Worm (Caenorhabditis elegans): ENCODE measurements around the gene M03C11.3.

The M03C11.3 gene

ce11 chrIII:10386476-10386875 lies 18.4 kb upstream of the M03C11.3 start, which contains the start of gene C38H2.3:
C38H2.3 (minus strand) TSS chrIII:10386576.
- no peak for TF ChIP-seq fos-1 (tag; optimal IDR thresholded peaks at IDR 0.05)
- TF ChIP-seq ceh-9 (tag; optimal IDR thresholded peaks at IDR 0.05), result no peak
- no peak for TF ChIP-seq R02D3.7 (tag; optimal IDR thresholded peaks at IDR 0.05)
- no peak for TF ChIP-seq ceh-82 (tag; optimal IDR thresholded peaks at IDR 0.05)
- no peak for TF ChIP-seq aly-2 (tag; optimal IDR thresholded peaks at IDR 0.05)
- no peak for TF ChIP-seq eor-1 (tag; optimal IDR thresholded peaks at IDR 0.05)
- peak; percentile 25 for TF ChIP-seq elt-1 (tag; optimal IDR thresholded peaks at IDR 0.05)
- no peak for TF ChIP-seq unc-62 (GFP tag; optimal IDR thresholded peaks at IDR 0.05)

- TF ChIP-seq egl-27 (tag; optimal IDR thresholded peaks at IDR 0.05), result no peak
- no peak for TF ChIP-seq tbx-2 (tag; optimal IDR thresholded peaks at IDR 0.05)
- TF ChIP-seq nhr-237 (tag; optimal IDR thresholded peaks at IDR 0.05), result no peak
- no peak for TF ChIP-seq nhr-12 (tag; optimal IDR thresholded peaks at IDR 0.05)
- no peak for TF ChIP-seq fkh-10 (GFP tag; optimal IDR thresholded peaks at IDR 0.05)
- no peak for TF ChIP-seq fos-1 (tag; optimal IDR thresholded peaks at IDR 0.05)
- no peak for TF ChIP-seq pha-4 (tag; optimal IDR thresholded peaks at IDR 0.05)
- TF ChIP-seq nhr-11 (tag; optimal IDR thresholded peaks at IDR 0.05), result no peak
- TF ChIP-seq sea-2 (GFP tag; optimal IDR thresholded peaks at IDR 0.05), result no peak
- TF ChIP-seq skn-1 (tag; optimal IDR thresholded peaks at IDR 0.05), result no peak
- no peak for TF ChIP-seq zag-1 (tag; optimal IDR thresholded peaks at IDR 0.05)
- TF ChIP-seq ceh-16 (tag; optimal IDR thresholded peaks at IDR 0.05), result no peak
- TF ChIP-seq nhr-76 (tag; optimal IDR thresholded peaks at IDR 0.05), result no peak
- no peak for TF ChIP-seq nfya-1 (tag; optimal IDR thresholded peaks at IDR 0.05; ENCODE audit: insufficient read depth)
- TF ChIP-seq mdl-1 (tag; optimal IDR thresholded peaks at IDR 0.05), result no peak
- TF ChIP-seq snpc-4 (tag; optimal IDR thresholded peaks at IDR 0.05), result no peak
Observed at ce11 chrIII:10389608-10390007, 15.3 kb upstream of the M03C11.3 start.

ce11 chrIII:10391628-10392027 lies 13.2 kb upstream of the M03C11.3 start, which contains the start of gene M03C11.9:
M03C11.9 (minus strand) TSS chrIII:10391728.
- TF ChIP-seq elt-3 (tag; optimal IDR thresholded peaks at IDR 0.05) (no peak), zag-1 (tag; optimal IDR thresholded peaks at IDR 0.05) (no peak), ceh-16 (tag; optimal IDR thresholded peaks at IDR 0.05) (no peak), nhr-25 (tag; optimal IDR thresholded peaks at IDR 0.05) (no peak), ceh-28 (tag; optimal IDR thresholded peaks at IDR 0.05) (no peak), lsy-12 (tag; optimal IDR thresholded peaks at IDR 0.05) (no peak), nhr-23 (tag; optimal IDR thresholded peaks at IDR 0.05) (no peak), nhr-43 (tag; optimal IDR thresholded peaks at IDR 0.05; ENCODE audit: poor library complexity, severe bottlenecking) (no peak), nhr-76 (tag; optimal IDR thresholded peaks at IDR 0.05) (no peak), pqm-1 (tag; optimal IDR thresholded peaks at IDR 0.05) (no peak), jun-1 (tag; optimal IDR thresholded peaks at IDR 0.05) (no peak), tbx-2 (tag; optimal IDR thresholded peaks at IDR 0.05) (no peak), lin-15B (tag; optimal IDR thresholded peaks at IDR 0.05) (no peak)

DNA sequence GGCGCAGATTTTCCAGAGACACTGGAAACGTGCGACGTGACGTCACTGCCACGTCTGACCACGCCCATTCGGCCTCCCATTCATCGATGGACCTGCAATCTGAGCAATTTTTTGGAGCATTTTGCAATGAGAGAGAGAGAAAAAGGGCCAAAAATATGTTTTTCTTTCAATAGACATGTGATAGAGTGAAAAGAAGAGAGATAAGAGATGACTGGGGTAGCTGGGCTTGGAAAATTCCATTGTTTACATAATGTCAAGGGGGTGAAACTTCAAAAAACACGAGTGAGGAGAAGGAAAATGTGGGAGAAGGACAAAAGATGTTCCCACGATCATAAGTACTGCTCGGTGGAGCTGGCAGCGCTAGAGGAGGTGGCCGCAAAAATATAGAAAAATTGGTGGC lies 8.9 kb upstream of the M03C11.3 start, which contains the start of gene M03C11.1:
Gene M03C11.1 (minus strand): TSS at position 101 of the 400 bp plus-strand sequence.
- no peak for TF ChIP-seq ZK546.5 (tag; optimal IDR thresholded peaks at IDR 0.05)
- no peak for TF ChIP-seq nhr-12 (tag; optimal IDR thresholded peaks at IDR 0.05)
- no peak for TF ChIP-seq skn-1 (tag; optimal IDR thresholded peaks at IDR 0.05)
- TF ChIP-seq ama-1 (optimal IDR thresholded peaks at IDR 0.05), result no peak
- peak; percentile 60 for TF ChIP-seq pha-4 (tag; optimal IDR thresholded peaks at IDR 0.05)
- TF ChIP-seq pqm-1 (tag; optimal IDR thresholded peaks at IDR 0.05), result no peak

- no peak for TF ChIP-seq elt-2 (tag; optimal IDR thresholded peaks at IDR 0.05)
- peak; percentile 16 for TF ChIP-seq nfya-1 (tag; optimal IDR thresholded peaks at IDR 0.05; ENCODE audit: insufficient read depth)
Observed at ce11 chrIII:10396891-10397502, 7.9 kb upstream of the M03C11.3 start.
